Worm (Caenorhabditis elegans) whole organism, L2 larva: ENCODE data around the gene sre-19.

ENCODE experiments used
- lin-13 ChIP-seq: fragments of 150-350 bp; optimal IDR thresholded peaks from 2 replicates; lab custom pipeline; 2014; ENCODE audit warnings: missing biosample characterization, missing genetic modification reagents, missing genetic modification characterization
- nhr-11 ChIP-seq: fragments of 150-350 bp; optimal IDR thresholded peaks from 2 replicates; lab custom pipeline; 2014; ENCODE audit warnings: missing biosample characterization, missing genetic modification characterization
- unc-55 ChIP-seq: fragments of 150-350 bp; sonication (generic microtip); optimal IDR thresholded peaks from 3 replicates; lab custom pipeline; 2014; ENCODE audit warnings: missing biosample characterization, missing genetic modification reagents, missing genetic modification characterization
- unc-62 ChIP-seq: fragments of 150-350 bp; optimal IDR thresholded peaks from 2 replicates; lab custom pipeline; 2014; ENCODE audit warnings: missing biosample characterization, missing genetic modification reagents, missing genetic modification characterization

DNA sequence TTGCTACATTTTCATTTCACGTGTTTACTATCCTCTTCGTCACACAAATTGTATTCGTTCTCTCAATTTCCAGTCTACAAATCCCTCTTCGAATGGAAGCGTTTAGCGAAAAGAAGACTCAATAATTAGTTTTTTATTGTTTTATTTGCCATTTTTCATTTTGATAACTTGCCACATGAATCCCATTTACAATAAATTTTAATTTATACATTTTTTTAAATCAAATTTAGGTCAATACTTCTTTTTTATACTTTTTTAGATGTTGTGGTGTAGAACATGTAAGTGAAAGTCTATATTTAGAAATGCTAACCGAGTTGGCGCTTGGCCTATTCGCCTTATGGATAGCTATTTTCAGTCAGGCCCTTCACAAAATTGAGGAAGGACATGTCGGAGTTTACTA lies 48.9 kb upstream of the sre-19 start, which contains the start of gene erl-1:
- TF ChIP-seq unc-55 (GFP tag; lab: Kevin White, UChicago) (no peak), unc-62 (GFP tag; lab: Kevin White, UChicago) (no peak), lin-13 (GFP tag; lab: Kevin White, UChicago) (no peak), nhr-11 (no peak)
